Fruit fly (Drosophila melanogaster) whole organism, embryonic: ENCODE measurements around the gene CG12539.

Experiments used
- Adf1 ChIP-seq: fragments of 200-800 bp; sonication (Bioruptor generic); IDR thresholded peaks from 2 replicates; pipeline ENCODE4 v1.3.6; 2022; ENCODE audit warnings: missing biosample characterization, missing genetic modification characterization
- CG10321 ChIP-seq: fragments of 200-800 bp; sonication (Bioruptor generic); IDR thresholded peaks from 2 replicates; pipeline ENCODE4 v1.3.6; 2022; ENCODE audit warnings: missing biosample characterization, missing genetic modification characterization
- CG10431 ChIP-seq: fragments of 200-800 bp; sonication (Bioruptor generic); optimal IDR thresholded peaks from 3 replicates; lab custom pipeline; 2018; ENCODE audit warnings: missing biosample characterization, mild to moderate bottlenecking, missing genetic modification characterization
- CG11247 ChIP-seq: fragments of 200-800 bp; sonication (Bioruptor generic); IDR thresholded peaks from 2 replicates; pipeline ENCODE4 v1.3.6; 2022; ENCODE audit warnings: missing biosample characterization, missing genetic modification characterization
- CG11560 ChIP-seq: fragments of 200-800 bp; sonication (Bioruptor generic); IDR thresholded peaks from 3 replicates; pipeline ENCODE4 v1.3.6; 2022; ENCODE audit warnings: missing biosample characterization, missing genetic modification characterization
- CG12104 ChIP-seq: fragments of 200-800 bp; sonication (Bioruptor generic); optimal IDR thresholded peaks from 3 replicates; lab custom pipeline; 2016; ENCODE audit warnings: missing biosample characterization, missing genetic modification characterization
- CG12299 ChIP-seq: fragments of 200-800 bp; sonication (Bioruptor generic); optimal IDR thresholded peaks from 2 replicates; lab custom pipeline; 2018; ENCODE audit warnings: missing biosample characterization, mild to moderate bottlenecking, missing genetic modification characterization
- CG1233 ChIP-seq: fragments of 200-800 bp; sonication (Bioruptor generic); optimal IDR thresholded peaks from 4 replicates; lab custom pipeline; 2018; ENCODE audit warnings: missing biosample characterization, mild to moderate bottlenecking, missing genetic modification characterization
- CG13287 ChIP-seq: fragments of 200-800 bp; sonication (Bioruptor generic); IDR thresholded peaks from 2 replicates; pipeline ENCODE4 v1.3.6; 2022; ENCODE audit warnings: missing biosample characterization, missing genetic modification characterization; ENCODE audit not compliant: partially characterized antibody
- CG14965 ChIP-seq: fragments of 200-800 bp; sonication (Bioruptor generic); optimal IDR thresholded peaks from 2 replicates; lab custom pipeline; 2016; ENCODE audit warnings: missing biosample characterization, missing genetic modification characterization, borderline replicate concordance
- CG15269 ChIP-seq: fragments of 200-800 bp; sonication (Bioruptor generic); optimal IDR thresholded peaks from 2 replicates; lab custom pipeline; 2018; ENCODE audit warnings: missing biosample characterization, mild to moderate bottlenecking, missing genetic modification characterization, moderate library complexity
- CG17361 ChIP-seq: fragments of 200-800 bp; sonication (Bioruptor generic); IDR thresholded peaks from 3 replicates; pipeline ENCODE4 v1.3.6; 2022; ENCODE audit warnings: missing biosample characterization, missing genetic modification characterization
- CG18011 ChIP-seq: fragments of 200-800 bp; sonication (Bioruptor generic); optimal IDR thresholded peaks from 2 replicates; lab custom pipeline; 2017; ENCODE audit warnings: missing biosample characterization, missing genetic modification characterization, mild to moderate bottlenecking, moderate library complexity, missing genotype
- CG18476 ChIP-seq: fragments of 200-800 bp; sonication (Bioruptor generic); optimal IDR thresholded peaks from 2 replicates; lab custom pipeline; 2016; ENCODE audit warnings: missing biosample characterization, mild to moderate bottlenecking, missing genetic modification characterization
- CG3163 ChIP-seq: fragments of 200-800 bp; sonication (Bioruptor generic); optimal IDR thresholded peaks from 3 replicates; lab custom pipeline; 2016; ENCODE audit warnings: missing biosample characterization, missing genetic modification characterization
- CG4730 ChIP-seq: fragments of 200-800 bp; sonication (Bioruptor generic); IDR thresholded peaks from 2 replicates; pipeline ENCODE4 v1.3.6; 2022; ENCODE audit warnings: missing biosample characterization, missing genetic modification characterization
- CG4820 ChIP-seq: fragments of 200-800 bp; sonication (Bioruptor generic); optimal IDR thresholded peaks from 3 replicates; lab custom pipeline; 2016; ENCODE audit warnings: missing biosample characterization, missing genetic modification characterization
- CG6854 ChIP-seq: fragments of 200-800 bp; sonication (Bioruptor generic); optimal IDR thresholded peaks from 3 replicates; lab custom pipeline; 2017; ENCODE audit warnings: missing biosample characterization, mild to moderate bottlenecking, missing genetic modification characterization
- CG7372 ChIP-seq: fragments of 200-800 bp; sonication (Bioruptor generic); IDR thresholded peaks from 2 replicates; pipeline ENCODE4 v1.3.6; 2022; ENCODE audit warnings: missing biosample characterization, missing genetic modification characterization
- CG8359 ChIP-seq: fragments of 200-800 bp; sonication (Bioruptor generic); optimal IDR thresholded peaks from 2 replicates; lab custom pipeline; 2017; ENCODE audit warnings: missing biosample characterization, mild to moderate bottlenecking, missing genetic modification characterization, borderline replicate concordance
- CG9437 ChIP-seq: fragments of 200-800 bp; sonication (Bioruptor generic); optimal IDR thresholded peaks from 2 replicates; lab custom pipeline; 2018; ENCODE audit warnings: missing biosample characterization, mild to moderate bottlenecking, missing genetic modification characterization
- Dref ChIP-seq: fragments of 200-800 bp; sonication (Bioruptor generic); IDR thresholded peaks from 2 replicates; pipeline ENCODE4 v1.3.6; 2022; ENCODE audit warnings: missing biosample characterization, missing genetic modification characterization
- Ets97D ChIP-seq: fragments of 200-800 bp; sonication (Bioruptor generic); optimal IDR thresholded peaks from 3 replicates; lab custom pipeline; 2016; ENCODE audit warnings: missing biosample characterization, missing genetic modification characterization
- Fer1 ChIP-seq: fragments of 200-800 bp; sonication (Bioruptor generic); optimal IDR thresholded peaks from 2 replicates; lab custom pipeline; 2017; ENCODE audit warnings: missing biosample characterization, mild to moderate bottlenecking, missing genetic modification characterization
- Gug ChIP-seq: fragments of 200-800 bp; sonication (Bioruptor generic); IDR thresholded peaks from 4 replicates; pipeline ENCODE4 v1.3.6; 2022; ENCODE audit warnings: missing biosample characterization, missing genetic modification characterization
- HmgD ChIP-seq: fragments of 200-800 bp; sonication (Bioruptor generic); optimal IDR thresholded peaks from 3 replicates; lab custom pipeline; 2016; ENCODE audit warnings: missing biosample characterization, missing genetic modification characterization
- HmgZ ChIP-seq: fragments of 200-800 bp; sonication (Bioruptor generic); optimal IDR thresholded peaks from 2 replicates; lab custom pipeline; 2018; ENCODE audit warnings: missing biosample characterization, mild to moderate bottlenecking, missing genetic modification characterization
- Sox102F ChIP-seq: fragments of 200-800 bp; sonication (Bioruptor generic); optimal IDR thresholded peaks from 2 replicates; lab custom pipeline; 2018; ENCODE audit warnings: missing biosample characterization, mild to moderate bottlenecking, missing genetic modification characterization, moderate library complexity
- Sry-δ ChIP-seq: fragments of 200-800 bp; sonication (Bioruptor generic); optimal IDR thresholded peaks from 2 replicates; lab custom pipeline; 2016; ENCODE audit warnings: missing biosample characterization, missing genetic modification characterization
- Stat92E ChIP-seq, 3 experiments: fragments of >200 bp in 2 of 3; fragments of 200-800 bp in 1 of 3; sonication (Bioruptor generic) in 1 of 3; optimal IDR thresholded peaks; 2 replicates each; lab custom pipeline; 2017 to 2019; ENCODE audit warnings: missing biosample characterization in 3 of 3, missing genetic modification characterization in 3 of 3, mild to moderate bottlenecking in 1 of 3, moderate library complexity in 1 of 3
- Xbp1 ChIP-seq: fragments of 200-800 bp; sonication (Bioruptor generic); optimal IDR thresholded peaks from 3 replicates; lab custom pipeline; 2016; ENCODE audit warnings: missing biosample characterization, mild to moderate bottlenecking, missing genetic modification characterization
- al ChIP-seq: fragments of 200-800 bp; sonication (Bioruptor generic); IDR thresholded peaks from 2 replicates; pipeline ENCODE4 v1.3.6; 2022; ENCODE audit warnings: missing biosample characterization, missing genetic modification characterization
- ato ChIP-seq: fragments of 200-800 bp; sonication (Bioruptor generic); IDR thresholded peaks from 2 replicates; pipeline ENCODE4 v1.3.6; 2022; ENCODE audit warnings: missing biosample characterization, missing genetic modification characterization; ENCODE audit not compliant: partially characterized antibody
- az2 ChIP-seq: fragments of 200-800 bp; sonication (Bioruptor generic); optimal IDR thresholded peaks from 3 replicates; lab custom pipeline; 2016; ENCODE audit warnings: missing biosample characterization, missing genetic modification characterization
- bcd ChIP-seq: fragments of 200-800 bp; sonication (Bioruptor generic); optimal IDR thresholded peaks from 2 replicates; lab custom pipeline; 2017; ENCODE audit warnings: missing biosample characterization, mild to moderate bottlenecking, missing genetic modification characterization
- cad ChIP-seq: fragments of >200 bp; optimal IDR thresholded peaks from 2 replicates; lab custom pipeline; 2017; ENCODE audit warnings: missing biosample characterization, missing genetic modification characterization
- croc ChIP-seq: fragments of 200-800 bp; sonication (Bioruptor generic); conservative IDR thresholded peaks from 3 replicates; pipeline ENCODE4 v1.3.6; 2022; ENCODE audit warnings: missing biosample characterization, missing genetic modification characterization
- disco-r ChIP-seq: fragments of 200-800 bp; sonication (Bioruptor generic); optimal IDR thresholded peaks from 2 replicates; lab custom pipeline; 2016; ENCODE audit warnings: missing biosample characterization, missing genetic modification characterization
- fd102C ChIP-seq: fragments of 200-800 bp; sonication (Bioruptor generic); optimal IDR thresholded peaks from 2 replicates; lab custom pipeline; 2018; ENCODE audit warnings: missing biosample characterization, mild to moderate bottlenecking, missing genetic modification characterization, moderate library complexity
- gce ChIP-seq: fragments of 200-800 bp; sonication (Bioruptor generic); IDR thresholded peaks from 3 replicates; pipeline ENCODE4 v1.3.6; 2022; ENCODE audit warnings: missing biosample characterization, missing genetic modification characterization
- gsb ChIP-seq: fragments of 200-800 bp; sonication (Bioruptor generic); IDR thresholded peaks from 2 replicates; pipeline ENCODE4 v1.3.6; 2022; ENCODE audit warnings: missing biosample characterization, missing genetic modification characterization
- hkb ChIP-seq, 2 experiments: fragments of 200-800 bp in 1 of 2; fragments of >200 bp in 1 of 2; sonication (Bioruptor generic) in 1 of 2; IDR thresholded peaks in 1 of 2; optimal IDR thresholded peaks in 1 of 2; 2 replicates each; pipeline versions ENCODE4 v1.3.6 to Lab custom; 2017 to 2022; ENCODE audit warnings: missing biosample characterization in 1 of 2, missing genetic modification characterization in 1 of 2
- oc ChIP-seq: fragments of 200-800 bp; sonication (Bioruptor generic); optimal IDR thresholded peaks from 2 replicates; lab custom pipeline; 2018; ENCODE audit warnings: missing biosample characterization, mild to moderate bottlenecking, missing genetic modification characterization, moderate library complexity
- onecut ChIP-seq: fragments of 200-800 bp; sonication (Bioruptor generic); IDR thresholded peaks from 2 replicates; pipeline ENCODE4 v1.3.6; 2022; ENCODE audit warnings: missing biosample characterization, missing genetic modification characterization
- pan ChIP-seq, 4 experiments: fragments of >200 bp in 3 of 4; fragments of 200-800 bp in 1 of 4; sonication (Bioruptor generic) in 1 of 4; optimal IDR thresholded peaks in 3 of 4; IDR thresholded peaks in 1 of 4; 2 replicates each; pipeline versions ENCODE4 v1.3.6 to Lab custom; 2017 to 2022; ENCODE audit warnings: missing biosample characterization in 2 of 4, missing genetic modification characterization in 2 of 4, mixed read lengths in 1 of 4
- unpg ChIP-seq: fragments of 200-800 bp; sonication (Bioruptor generic); optimal IDR thresholded peaks from 3 replicates; lab custom pipeline; 2018; ENCODE audit warnings: missing biosample characterization, mild to moderate bottlenecking, missing genetic modification characterization, moderate library complexity
- vvl ChIP-seq: fragments of 200-800 bp; sonication (Bioruptor generic); IDR thresholded peaks from 2 replicates; pipeline ENCODE4 v1.3.6; 2022; ENCODE audit warnings: missing biosample characterization, missing genetic modification characterization
- zen2 ChIP-seq: fragments of 200-800 bp; sonication (Bioruptor generic); IDR thresholded peaks from 3 replicates; pipeline ENCODE4 v1.3.6; 2022; ENCODE audit warnings: missing biosample characterization, missing genetic modification characterization; ENCODE audit not compliant: partially characterized antibody
- zfh2 ChIP-seq: fragments of 200-800 bp; sonication (Bioruptor generic); optimal IDR thresholded peaks from 2 replicates; lab custom pipeline; 2016; ENCODE audit warnings: missing biosample characterization, missing genetic modification characterization

The CG12539 gene

dm6 chrX:14839047-14839446 is 5.5 kb downstream of the CG12539 start, which contains the start of the genes CG32590 and Flo2 (continued):
- TF ChIP-seq CG1233 (GFP tag; lab: Kevin White, UChicago) (peak; percentile 42), CG18476 (peak; percentile 57), CG6854 (GFP tag; lab: Kevin White, UChicago) (no peak), zfh2 (GFP tag; lab: Kevin White, UChicago) (peak; percentile 77), gce (GFP tag; lab: Robert Waterston, UW) (peak; percentile 53; the same call in 1 of the 3 replicates), CG11560 (tag; lab: Robert Waterston, UW) (peak; percentile 79), bcd (peak; percentile 34), cad (no peak), Ets97D (GFP tag; lab: Kevin White, UChicago) (peak; percentile 72), Xbp1 (peak; percentile 80), fd102C (GFP tag; lab: Kevin White, UChicago) (no peak), CG14965 (no peak), HmgD (no peak), CG10431 (no peak), Adf1 (GFP tag; lab: Robert Waterston, UW) (peak; percentile 64), Sry-δ (GFP tag; lab: Kevin White, UChicago) (peak; percentile 94), unpg (peak; percentile 70), pan (optimal IDR thresholded peaks at IDR 0.05; lab: Kevin White, UChicago) (no peak), pan (GFP tag; optimal IDR thresholded peaks at IDR 0.05 in 1 of 2, IDR thresholded peaks at IDR 0.05 in 1 of 2) (peak in 1 of 2 experiments; percentile 80), CG9437 (GFP tag; lab: Kevin White, UChicago) (no peak), CG4820 (GFP tag; lab: Kevin White, UChicago) (peak; percentile 50), CG15269 (tag; lab: Kevin White, UChicago) (peak; percentile 74), Dref (GFP tag; lab: Robert Waterston, UW) (peak; percentile 85), CG3163 (GFP tag; lab: Kevin White, UChicago) (no peak), zen2 (GFP tag; lab: Robert Waterston, UW) (peak; percentile 93), onecut (0 out of 2 replicates have a peak, but pooled peaks have one; percentile 25), CG7372 (GFP tag; lab: Robert Waterston, UW) (peak; percentile 78), CG11247 (peak; percentile 81), CG18011 (GFP tag; lab: Kevin White, UChicago) (peak; percentile 64), CG4730 (GFP tag; lab: Robert Waterston, UW) (peak; percentile 67), Gug (GFP tag; lab: Robert Waterston, UW) (peak; percentile 73), CG12104 (peak; percentile 13), ato (GFP tag; lab: Robert Waterston, UW) (peak; percentile 90), CG13287 (GFP tag; lab: Robert Waterston, UW) (peak; percentile 98), croc (no peak; the same call in 1 of the 3 replicates), oc (tag; lab: Kevin White, UChicago) (no peak), Stat92E (GFP tag; optimal IDR thresholded peaks at IDR 0.05; lab: Kevin White, UChicago) (no peak), CG12299 (tag; lab: Kevin White, UChicago) (peak; percentile 61), az2 (GFP tag; lab: Kevin White, UChicago) (peak; percentile 71), vvl (GFP tag; lab: Robert Waterston, UW) (peak; percentile 90), Fer1 (GFP tag; lab: Kevin White, UChicago) (peak; percentile 42), HmgZ (tag; lab: Kevin White, UChicago) (peak; percentile 69), CG17361 (GFP tag; lab: Robert Waterston, UW) (peak; percentile 55; the same call in 2 of the 3 replicates), CG8359 (no peak), hkb (optimal IDR thresholded peaks at IDR 0.05; lab: Kevin White, UChicago) (no peak), hkb (GFP tag; IDR thresholded peaks at IDR 0.05; lab: Robert Waterston, UW) (peak; percentile 73), al (GFP tag; lab: Robert Waterston, UW) (peak; percentile 81), CG10321 (GFP tag; lab: Robert Waterston, UW) (0 out of 2 replicates have a peak, but pooled peaks have one; percentile 14), Sox102F (GFP tag; lab: Kevin White, UChicago) (peak; percentile 77), disco-r (GFP tag; lab: Kevin White, UChicago) (peak; percentile 19), gsb (GFP tag; lab: Robert Waterston, UW) (0 out of 2 replicates have a peak, but pooled peaks have one; percentile 25)
